Worm (Caenorhabditis elegans) whole organism, L2 larva: ENCODE measurements around the gene patr-1.

ENCODE experiments used
- alr-1 ChIP-seq: fragments of 150-350 bp; optimal IDR thresholded peaks from 2 replicates; lab custom pipeline; 2014; ENCODE audit warnings: missing biosample characterization, missing genetic modification characterization
- ama-1 ChIP-seq: fragments of 150-350 bp; optimal IDR thresholded peaks from 2 replicates; lab custom pipeline; 2018; ENCODE audit warnings: inconsistent platforms
- ceh-82 ChIP-seq: fragments of 150-350 bp; optimal IDR thresholded peaks from 2 replicates; lab custom pipeline; 2014; ENCODE audit warnings: missing biosample characterization, missing genetic modification characterization
- mbf-1 ChIP-seq: sonication (generic microtip); optimal IDR thresholded peaks from 2 replicates; lab custom pipeline; 2017; ENCODE audit warnings: missing biosample characterization, missing genetic modification characterization
- unc-39 ChIP-seq: fragments of 150-350 bp; optimal IDR thresholded peaks from 2 replicates; lab custom pipeline; 2014; ENCODE audit warnings: missing biosample characterization, missing genetic modification characterization
- zag-1 ChIP-seq: fragments of 150-350 bp; optimal IDR thresholded peaks from 2 replicates; lab custom pipeline; 2014; ENCODE audit warnings: missing biosample characterization, missing genetic modification characterization

- TF ChIP-seq alr-1 (tag; lab: Kevin White, UChicago) (no peak), ceh-82 (tag; lab: Kevin White, UChicago) (no peak), unc-39 (tag; lab: Kevin White, UChicago) (no peak), mbf-1 (tag; lab: Kevin White, UChicago) (no peak), zag-1 (no peak), ama-1 (no peak)
These were observed 42.1 kb upstream of the patr-1 start, which contains the start of gene Y6D1A.2 for ce11 chrII:11819824-11820223.
